Fruit fly (Drosophila melanogaster) whole organism, embryonic: Measurements from ENCODE around the gene CG12990.

Experiments
- Aef1 ChIP-seq: fragments of 200-800 bp; sonication (Bioruptor generic); IDR thresholded peaks from 3 replicates; pipeline ENCODE4 v1.3.6; 2022; ENCODE audit warnings: missing biosample characterization, missing genetic modification characterization
- Bgb ChIP-seq: fragments of 200-800 bp; sonication (Bioruptor generic); IDR thresholded peaks from 2 replicates; pipeline ENCODE4 v1.3.6; 2022; ENCODE audit warnings: missing biosample characterization, missing genetic modification characterization; ENCODE audit not compliant: partially characterized antibody
- CG10147 ChIP-seq: fragments of 200-800 bp; sonication (Bioruptor generic); optimal IDR thresholded peaks from 2 replicates; lab custom pipeline; 2019; ENCODE audit warnings: missing biosample characterization, mild to moderate bottlenecking, missing genetic modification characterization, moderate library complexity
- CG11085 ChIP-seq: fragments of 200-800 bp; sonication (Bioruptor generic); IDR thresholded peaks from 2 replicates; pipeline ENCODE4 v1.3.6; 2022; ENCODE audit warnings: missing biosample characterization, missing genetic modification characterization
- CG11695 ChIP-seq: fragments of 200-800 bp; sonication (Bioruptor generic); IDR thresholded peaks from 3 replicates; pipeline ENCODE4 v1.3.6; 2022; ENCODE audit warnings: missing biosample characterization, missing genetic modification characterization
- CG12391 ChIP-seq: fragments of 200-800 bp; sonication (Bioruptor generic); optimal IDR thresholded peaks from 3 replicates; lab custom pipeline; 2018; ENCODE audit warnings: missing biosample characterization, mild to moderate bottlenecking, missing genetic modification characterization, moderate library complexity
- CG13424 ChIP-seq: fragments of 200-800 bp; sonication (Bioruptor generic); optimal IDR thresholded peaks from 2 replicates; lab custom pipeline; 2019; ENCODE audit warnings: missing biosample characterization, mild to moderate bottlenecking, missing genetic modification characterization, moderate library complexity
- CG15696 ChIP-seq: fragments of 200-800 bp; sonication (Bioruptor generic); optimal IDR thresholded peaks from 2 replicates; lab custom pipeline; 2019; ENCODE audit warnings: missing biosample characterization, mild to moderate bottlenecking, missing genetic modification characterization, moderate library complexity
- CG16779 ChIP-seq: fragments of 200-800 bp; sonication (Bioruptor generic); IDR thresholded peaks from 2 replicates; pipeline ENCODE4 v1.3.6; 2022; ENCODE audit warnings: missing biosample characterization, missing genetic modification characterization
- CG17361 ChIP-seq: fragments of 200-800 bp; sonication (Bioruptor generic); IDR thresholded peaks from 3 replicates; pipeline ENCODE4 v1.3.6; 2022; ENCODE audit warnings: missing biosample characterization, missing genetic modification characterization
- CG17568 ChIP-seq: fragments of 200-800 bp; sonication (Bioruptor generic); optimal IDR thresholded peaks from 2 replicates; lab custom pipeline; 2018; ENCODE audit warnings: missing biosample characterization, mild to moderate bottlenecking, missing genetic modification characterization, moderate library complexity
- CG2116 ChIP-seq: fragments of 200-800 bp; sonication (Bioruptor generic); optimal IDR thresholded peaks from 3 replicates; lab custom pipeline; 2018; ENCODE audit warnings: missing biosample characterization, mild to moderate bottlenecking, missing genetic modification characterization
- CG2712 ChIP-seq: fragments of 200-800 bp; optimal IDR thresholded peaks from 3 replicates; lab custom pipeline; 2019; ENCODE audit warnings: missing biosample characterization, mild to moderate bottlenecking, missing genetic modification characterization, moderate library complexity
- CG4424 ChIP-seq: fragments of 200-800 bp; sonication (Bioruptor generic); optimal IDR thresholded peaks from 3 replicates; lab custom pipeline; 2016; ENCODE audit warnings: missing biosample characterization, missing genetic modification characterization
- CG4617 ChIP-seq: fragments of 200-800 bp; sonication (Bioruptor generic); optimal IDR thresholded peaks from 3 replicates; lab custom pipeline; 2016; ENCODE audit warnings: missing biosample characterization, missing genetic modification characterization, borderline replicate concordance
- CG6791 ChIP-seq: fragments of 200-800 bp; sonication (Bioruptor generic); IDR thresholded peaks from 3 replicates; pipeline ENCODE4 v1.3.6; 2022; ENCODE audit warnings: missing biosample characterization, missing genetic modification characterization; ENCODE audit not compliant: partially characterized antibody
- CG7556 ChIP-seq: fragments of 200-800 bp; sonication (Bioruptor generic); optimal IDR thresholded peaks from 2 replicates; lab custom pipeline; 2017; ENCODE audit warnings: missing biosample characterization, mild to moderate bottlenecking, missing genetic modification characterization
- Doc3 ChIP-seq: fragments of 200-800 bp; sonication (Bioruptor generic); IDR thresholded peaks from 3 replicates; pipeline ENCODE4 v1.3.6; 2022; ENCODE audit warnings: missing biosample characterization, missing genetic modification characterization; ENCODE audit not compliant: partially characterized antibody
- Dp ChIP-seq: fragments of 200-800 bp; sonication (Bioruptor generic); optimal IDR thresholded peaks from 2 replicates; lab custom pipeline; 2018; ENCODE audit warnings: missing biosample characterization, mild to moderate bottlenecking, missing genetic modification characterization, moderate library complexity
- Dref ChIP-seq: fragments of 200-800 bp; sonication (Bioruptor generic); IDR thresholded peaks from 2 replicates; pipeline ENCODE4 v1.3.6; 2022; ENCODE audit warnings: missing biosample characterization, missing genetic modification characterization
- ERR ChIP-seq: fragments of 200-800 bp; sonication (Bioruptor generic); optimal IDR thresholded peaks from 2 replicates; lab custom pipeline; 2016; ENCODE audit warnings: missing biosample characterization, missing genetic modification characterization
- NK7.1 ChIP-seq: fragments of 200-800 bp; sonication (Bioruptor generic); optimal IDR thresholded peaks from 3 replicates; lab custom pipeline; 2016; ENCODE audit warnings: missing biosample characterization, missing genetic modification characterization
- NfI ChIP-seq: fragments of 200-800 bp; sonication (Bioruptor generic); optimal IDR thresholded peaks from 3 replicates; lab custom pipeline; 2018; ENCODE audit warnings: missing biosample characterization, mild to moderate bottlenecking, missing genetic modification characterization, moderate library complexity
- Opbp ChIP-seq: fragments of 200-800 bp; sonication (Bioruptor generic); IDR thresholded peaks from 3 replicates; pipeline ENCODE4 v1.3.6; 2022; ENCODE audit warnings: missing biosample characterization, missing genetic modification characterization; ENCODE audit not compliant: partially characterized antibody
- Rfx ChIP-seq: fragments of 200-800 bp; sonication (Bioruptor generic); IDR thresholded peaks from 2 replicates; pipeline ENCODE4 v1.3.6; 2022; ENCODE audit warnings: missing biosample characterization, missing genetic modification characterization
- Taf1 ChIP-seq: fragments of 200-800 bp; sonication (Bioruptor generic); IDR thresholded peaks from 2 replicates; pipeline ENCODE4 v1.3.6; 2022; ENCODE audit warnings: missing biosample characterization, missing genetic modification characterization
- dpn ChIP-seq, 2 experiments: fragments of 200-800 bp; sonication (Bioruptor generic); optimal IDR thresholded peaks; 3 replicates each; lab custom pipeline; 2016; ENCODE audit warnings: missing biosample characterization in 2 of 2, missing genetic modification characterization in 2 of 2
- ewg ChIP-seq: fragments of 200-800 bp; sonication (Bioruptor generic); optimal IDR thresholded peaks from 3 replicates; lab custom pipeline; 2017; ENCODE audit warnings: mild to moderate bottlenecking, missing biosample characterization, missing genetic modification reagents, missing genetic modification characterization
- inv ChIP-seq: fragments of 200-800 bp; sonication (Bioruptor generic); IDR thresholded peaks from 2 replicates; pipeline ENCODE4 v1.3.6; 2022; ENCODE audit warnings: missing biosample characterization, missing genetic modification characterization; ENCODE audit not compliant: partially characterized antibody
- jigr1 ChIP-seq: fragments of 200-800 bp; sonication (Bioruptor generic); IDR thresholded peaks from 3 replicates; pipeline ENCODE4 v1.3.6; 2022; ENCODE audit warnings: missing biosample characterization, missing genetic modification characterization
- knrl ChIP-seq: fragments of 200-800 bp; sonication (Bioruptor generic); IDR thresholded peaks from 3 replicates; pipeline ENCODE4 v1.3.6; 2022; ENCODE audit warnings: missing biosample characterization, missing genetic modification characterization; ENCODE audit not compliant: partially characterized antibody
- lbe ChIP-seq: fragments of 200-800 bp; sonication (Bioruptor generic); optimal IDR thresholded peaks from 2 replicates; lab custom pipeline; 2016; ENCODE audit warnings: missing biosample characterization, mild to moderate bottlenecking, missing genetic modification characterization
- nerfin-2 ChIP-seq: fragments of 200-800 bp; sonication (Bioruptor generic); IDR thresholded peaks from 2 replicates; pipeline ENCODE4 v1.3.6; 2022; ENCODE audit warnings: missing biosample characterization, missing genetic modification characterization; ENCODE audit not compliant: partially characterized antibody
- pb ChIP-seq: fragments of 200-800 bp; sonication (Bioruptor generic); optimal IDR thresholded peaks from 3 replicates; lab custom pipeline; 2016; ENCODE audit warnings: missing biosample characterization, missing genetic modification characterization
- pros ChIP-seq: fragments of 200-800 bp; sonication (Bioruptor generic); optimal IDR thresholded peaks from 3 replicates; lab custom pipeline; 2019; ENCODE audit warnings: missing biosample characterization, mild to moderate bottlenecking, missing genetic modification characterization, moderate library complexity
- pzg ChIP-seq: fragments of 200-800 bp; sonication (Bioruptor generic); optimal IDR thresholded peaks from 3 replicates; lab custom pipeline; 2018; ENCODE audit warnings: missing biosample characterization, mild to moderate bottlenecking, missing genetic modification characterization, moderate library complexity
- row ChIP-seq: fragments of 200-800 bp; sonication (Bioruptor generic); IDR thresholded peaks from 3 replicates; pipeline ENCODE4 v1.3.6; 2022; ENCODE audit warnings: missing biosample characterization, missing genetic modification characterization
- sens ChIP-seq: fragments of 200-800 bp; sonication (Bioruptor generic); peaks from one replicate; lab custom pipeline; 2016; ENCODE audit warnings: missing biosample characterization, missing genetic modification characterization
- stwl ChIP-seq: fragments of 200-800 bp; sonication (Bioruptor generic); optimal IDR thresholded peaks from 3 replicates; lab custom pipeline; 2018; ENCODE audit warnings: missing biosample characterization, mild to moderate bottlenecking, missing genetic modification characterization, moderate library complexity
- tio ChIP-seq: fragments of 200-800 bp; sonication (Bioruptor generic); optimal IDR thresholded peaks from 2 replicates; lab custom pipeline; 2017; ENCODE audit warnings: missing biosample characterization, missing genetic modification characterization, inconsistent platforms
- trem ChIP-seq: fragments of 200-800 bp; optimal IDR thresholded peaks from 3 replicates; lab custom pipeline; 2019; ENCODE audit warnings: missing biosample characterization, mild to moderate bottlenecking, missing genetic modification characterization, moderate library complexity
- ttk ChIP-seq: fragments of 200-800 bp; sonication (Bioruptor generic); IDR thresholded peaks from 2 replicates; pipeline ENCODE4 v2.1.2; 2022; ENCODE audit warnings: missing biosample characterization, missing genetic modification characterization
- vnd ChIP-seq: fragments of 200-800 bp; sonication (Bioruptor generic); IDR thresholded peaks from 3 replicates; pipeline ENCODE4 v1.3.6; 2022; ENCODE audit warnings: missing biosample characterization, missing genetic modification characterization; ENCODE audit not compliant: partially characterized antibody
- yki ChIP-seq: fragments of >200 bp; optimal IDR thresholded peaks from 3 replicates; lab custom pipeline; 2018

The CG12990 gene

dm6 chrX:17636001-17636400, 35.7 kb downstream of the CG12990 start, which contains the start of the genes CG8289 and CG5800 (continued):
- TF ChIP-seq pzg (GFP tag; lab: Kevin White, UChicago) (peak; percentile 49), tio (GFP tag; lab: Kevin White, UChicago) (no peak), CG15696 (tag; lab: Kevin White, UChicago) (peak; percentile 20), CG10147 (peak; percentile 29), CG4617 (peak; percentile 2), jigr1 (GFP tag; lab: Robert Waterston, UW) (no peak), CG13424 (tag; lab: Kevin White, UChicago) (peak; percentile 26), Opbp (GFP tag; lab: Robert Waterston, UW) (0 out of 3 replicates have a peak, but pooled peaks have one; percentile 45), Bgb (GFP tag; lab: Robert Waterston, UW) (peak; percentile 47), Aef1 (GFP tag; lab: Robert Waterston, UW) (no peak), CG2116 (GFP tag; lab: Kevin White, UChicago) (peak; percentile 65), yki (no peak), nerfin-2 (GFP tag; lab: Robert Waterston, UW) (0 out of 2 replicates have a peak, but pooled peaks have one; percentile 13), ewg (GFP tag; lab: Kevin White, UChicago) (no peak), Rfx (no peak), CG7556 (GFP tag; lab: Kevin White, UChicago) (no peak), row (peak; percentile 68), CG11695 (no peak), CG11085 (GFP tag; lab: Robert Waterston, UW) (no peak), sens (GFP tag; lab: Kevin White, UChicago) (peak; percentile 9), NK7.1 (GFP tag; lab: Kevin White, UChicago) (no peak), Dref (GFP tag; lab: Robert Waterston, UW) (peak; percentile 67), vnd (GFP tag; lab: Robert Waterston, UW) (peak; percentile 54), stwl (tag; lab: Kevin White, UChicago) (peak; percentile 38), ERR (no peak), CG6791 (GFP tag; lab: Robert Waterston, UW) (peak; percentile 49; the same call in 1 of the 3 replicates), ttk (GFP tag; lab: Robert Waterston, UW) (no peak), NfI (peak; percentile 13), Dp (GFP tag; lab: Kevin White, UChicago) (peak; percentile 49), knrl (GFP tag; lab: Robert Waterston, UW) (peak; percentile 68), Doc3 (GFP tag; lab: Robert Waterston, UW) (peak; percentile 61), pb (GFP tag; lab: Kevin White, UChicago) (no peak), CG2712 (tag; lab: Kevin White, UChicago) (peak; percentile 63), CG16779 (no peak), CG12391 (tag; lab: Kevin White, UChicago) (peak; percentile 71), dpn (GFP tag; optimal IDR thresholded peaks at IDR 0.05; lab: Kevin White, UChicago) (peak in 1 of 2 experiments; percentile 2), pros (GFP tag; lab: Kevin White, UChicago) (no peak), Taf1 (GFP tag; lab: Robert Waterston, UW) (no peak), CG17568 (GFP tag; lab: Kevin White, UChicago) (no peak), inv (GFP tag; lab: Robert Waterston, UW) (peak; percentile 49), lbe (GFP tag; lab: Kevin White, UChicago) (peak; percentile 21), CG4424 (GFP tag; lab: Kevin White, UChicago) (peak; percentile 2), trem (tag; lab: Kevin White, UChicago) (peak; percentile 89), CG17361 (GFP tag; lab: Robert Waterston, UW) (no peak)
